Worm (Caenorhabditis elegans) whole organism, late embryonic: Measurements from ENCODE around the gene lys-4.

ENCODE experiments used
- F13H6.1 ChIP-seq: sonication (generic microtip); optimal IDR thresholded peaks from 2 replicates; lab custom pipeline; 2016; ENCODE audit warnings: missing genetic modification characterization, missing compliant biosample characterization
- hlh-8 ChIP-seq: sonication (generic microtip); optimal IDR thresholded peaks from 2 replicates; lab custom pipeline; 2016; ENCODE audit warnings: missing genotype, missing genetic modification characterization, missing compliant biosample characterization
- pha-4 ChIP-seq: fragments of 150-350 bp; optimal IDR thresholded peaks from 2 replicates; lab custom pipeline; 2018; ENCODE audit warnings: missing biosample characterization, missing genetic modification reagents, missing genetic modification characterization

DNA sequence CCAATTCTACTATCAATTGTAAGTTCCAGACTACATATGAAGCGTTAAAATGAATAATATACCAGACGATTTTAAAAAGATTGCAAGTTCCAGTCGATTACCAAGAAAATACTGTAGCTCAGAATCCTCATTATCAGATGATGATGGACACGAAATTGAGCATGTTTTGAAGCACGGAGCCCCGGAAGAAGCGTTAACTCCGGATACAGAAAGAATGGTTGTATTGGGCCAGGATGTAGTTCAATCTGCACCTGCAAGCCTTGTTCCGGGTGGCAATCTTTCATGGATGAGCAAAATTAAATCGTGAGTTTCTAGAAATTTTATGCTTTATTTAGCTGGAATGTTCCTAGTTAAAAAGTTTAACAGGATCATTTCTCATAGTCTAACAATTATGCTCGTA is 45.0 kb upstream of the lys-4 start, which contains the start of gene atg-4.2:
- TF ChIP-seq pha-4 (tag; lab: Kevin White, UChicago) (no peak), F13H6.1 (tag; lab: Kevin White, UChicago) (no peak), hlh-8 (tag; lab: Kevin White, UChicago) (no peak)
